Fruit fly (Drosophila melanogaster) whole organism, embryonic: ENCODE results near the gene CG32075.
A peak's percentile ranks its signal among the peaks of the same experiment; 100 is the strongest.

Source experiments
- Adf1 ChIP-seq: fragments of 200-800 bp; sonication (Bioruptor generic); IDR thresholded peaks from 2 replicates; pipeline ENCODE4 v1.3.6; 2022; ENCODE audit warnings: missing biosample characterization, missing genetic modification characterization
- BEAF-32 ChIP-seq: fragments of 200-800 bp; sonication (Bioruptor generic); optimal IDR thresholded peaks from 3 replicates; lab custom pipeline; 2017; ENCODE audit warnings: missing biosample characterization, missing genetic modification characterization, mild to moderate bottlenecking, moderate library complexity, missing genetic modification reagents
- CG10366 ChIP-seq: fragments of 200-800 bp; sonication (Bioruptor generic); IDR thresholded peaks from 2 replicates; pipeline ENCODE4 v1.3.6; 2022; ENCODE audit warnings: missing biosample characterization, missing genetic modification characterization
- CG10543 ChIP-seq: fragments of 200-800 bp; sonication (Bioruptor generic); optimal IDR thresholded peaks from 3 replicates; lab custom pipeline; 2017; ENCODE audit warnings: missing biosample characterization, mild to moderate bottlenecking, missing genetic modification characterization, moderate library complexity
- CG12391 ChIP-seq: fragments of 200-800 bp; sonication (Bioruptor generic); optimal IDR thresholded peaks from 3 replicates; lab custom pipeline; 2018; ENCODE audit warnings: missing biosample characterization, mild to moderate bottlenecking, missing genetic modification characterization, moderate library complexity
- CG13624 ChIP-seq: fragments of 200-800 bp; sonication (Bioruptor generic); optimal IDR thresholded peaks from 2 replicates; lab custom pipeline; 2016; ENCODE audit warnings: missing biosample characterization, missing genetic modification characterization
- CG14441 ChIP-seq: fragments of 200-800 bp; sonication (Bioruptor generic); IDR thresholded peaks from 2 replicates; pipeline ENCODE4 v1.3.6; 2022; ENCODE audit warnings: missing biosample characterization, missing genetic modification characterization
- CG15011 ChIP-seq: fragments of 200-800 bp; sonication (Bioruptor generic); optimal IDR thresholded peaks from 3 replicates; lab custom pipeline; 2018; ENCODE audit warnings: missing biosample characterization, mild to moderate bottlenecking, missing genetic modification characterization
- CG1602 ChIP-seq: fragments of 200-800 bp; sonication (Bioruptor generic); optimal IDR thresholded peaks from 3 replicates; lab custom pipeline; 2016; ENCODE audit warnings: missing biosample characterization, missing genetic modification characterization
- CG17829 ChIP-seq: fragments of 200-800 bp; optimal IDR thresholded peaks from 2 replicates; lab custom pipeline; 2019; ENCODE audit warnings: missing biosample characterization, mild to moderate bottlenecking, missing genetic modification characterization, moderate library complexity
- CG1792 ChIP-seq: fragments of 200-800 bp; sonication (Bioruptor generic); optimal IDR thresholded peaks from 2 replicates; lab custom pipeline; 2016; ENCODE audit warnings: missing biosample characterization, missing genetic modification characterization
- CG18619 ChIP-seq: fragments of 200-800 bp; sonication (Bioruptor generic); optimal IDR thresholded peaks from 3 replicates; lab custom pipeline; 2017; ENCODE audit warnings: missing biosample characterization, mild to moderate bottlenecking, missing genetic modification characterization
- CG2129 ChIP-seq: fragments of 200-800 bp; sonication (Bioruptor generic); IDR thresholded peaks from 2 replicates; pipeline ENCODE4 v1.3.6; 2022; ENCODE audit warnings: missing biosample characterization, missing genetic modification characterization; ENCODE audit not compliant: partially characterized antibody
- CG2202 ChIP-seq: fragments of 200-800 bp; sonication (Bioruptor generic); optimal IDR thresholded peaks from 2 replicates; lab custom pipeline; 2018; ENCODE audit warnings: missing biosample characterization, mild to moderate bottlenecking, missing genetic modification characterization
- CG2678 ChIP-seq: fragments of 200-800 bp; sonication (Bioruptor generic); optimal IDR thresholded peaks from 3 replicates; lab custom pipeline; 2019; ENCODE audit warnings: missing biosample characterization, mild to moderate bottlenecking, missing genetic modification characterization, moderate library complexity
- CG30431 ChIP-seq: fragments of 200-800 bp; sonication (Bioruptor generic); optimal IDR thresholded peaks from 2 replicates; lab custom pipeline; 2017; ENCODE audit warnings: missing biosample characterization, missing genetic modification characterization
- CG32772 ChIP-seq: fragments of 200-800 bp; sonication (Bioruptor generic); IDR thresholded peaks from 2 replicates; pipeline ENCODE4 v1.3.6; 2022; ENCODE audit warnings: missing biosample characterization, missing genetic modification characterization
- CG4854 ChIP-seq: fragments of 200-800 bp; sonication (Bioruptor generic); optimal IDR thresholded peaks from 2 replicates; lab custom pipeline; 2016; ENCODE audit warnings: missing biosample characterization, missing genetic modification characterization, inconsistent platforms
- CG6254 ChIP-seq: fragments of 200-800 bp; sonication (Bioruptor generic); optimal IDR thresholded peaks from 3 replicates; lab custom pipeline; 2017; ENCODE audit warnings: mild to moderate bottlenecking, missing biosample characterization, missing genetic modification reagents, missing genetic modification characterization
- CG8281 ChIP-seq: fragments of 200-800 bp; sonication (Bioruptor generic); optimal IDR thresholded peaks from 2 replicates; lab custom pipeline; 2018; ENCODE audit warnings: missing biosample characterization, mild to moderate bottlenecking, missing genetic modification characterization, moderate library complexity
- CkIIα-i1 ChIP-seq: fragments of 200-800 bp; sonication (Bioruptor generic); IDR thresholded peaks from 2 replicates; pipeline ENCODE4 v1.3.6; 2022; ENCODE audit warnings: missing biosample characterization, missing genetic modification characterization
- CrebB ChIP-seq: fragments of 200-800 bp; sonication (Bioruptor generic); optimal IDR thresholded peaks from 3 replicates; lab custom pipeline; 2018; ENCODE audit warnings: missing biosample characterization, mild to moderate bottlenecking, missing genetic modification characterization
- Ets65A ChIP-seq: fragments of 200-800 bp; sonication (Bioruptor generic); peaks from one replicate; lab custom pipeline; 2016; ENCODE audit warnings: missing biosample characterization, missing genetic modification characterization
- Gsc ChIP-seq: fragments of 200-800 bp; sonication (Bioruptor generic); IDR thresholded peaks from 2 replicates; pipeline ENCODE4 v1.3.6; 2022; ENCODE audit warnings: missing biosample characterization, missing genetic modification characterization
- Hand ChIP-seq: fragments of 200-800 bp; sonication (Bioruptor generic); optimal IDR thresholded peaks from 2 replicates; lab custom pipeline; 2017; ENCODE audit warnings: mild to moderate bottlenecking, missing biosample characterization, missing genetic modification reagents, missing genetic modification characterization
- HmgZ ChIP-seq: fragments of 200-800 bp; sonication (Bioruptor generic); optimal IDR thresholded peaks from 2 replicates; lab custom pipeline; 2018; ENCODE audit warnings: missing biosample characterization, mild to moderate bottlenecking, missing genetic modification characterization
- Hmx ChIP-seq: fragments of 200-800 bp; sonication (Bioruptor generic); optimal IDR thresholded peaks from 2 replicates; lab custom pipeline; 2016; ENCODE audit warnings: missing biosample characterization, missing genetic modification characterization
- Kr ChIP-seq: fragments of 200-800 bp; sonication (Bioruptor generic); optimal IDR thresholded peaks from 2 replicates; lab custom pipeline; 2017; ENCODE audit warnings: missing biosample characterization, mild to moderate bottlenecking, missing genetic modification characterization
- MESR4 ChIP-seq: fragments of 200-800 bp; sonication (Bioruptor generic); optimal IDR thresholded peaks from 2 replicates; lab custom pipeline; 2018; ENCODE audit warnings: missing biosample characterization, mild to moderate bottlenecking, missing genetic modification characterization, moderate library complexity
- NC2β ChIP-seq: fragments of 200-800 bp; sonication (Bioruptor generic); optimal IDR thresholded peaks from 2 replicates; lab custom pipeline; 2016; ENCODE audit warnings: missing biosample characterization, missing genetic modification characterization
- Oaz ChIP-seq: fragments of 200-800 bp; sonication (Bioruptor generic); IDR thresholded peaks from 2 replicates; pipeline ENCODE4 v1.3.6; 2022; ENCODE audit warnings: missing biosample characterization, missing genetic modification characterization
- Scr ChIP-seq: fragments of 200-800 bp; sonication (Bioruptor generic); IDR thresholded peaks from 2 replicates; pipeline ENCODE4 v1.3.6; 2022; ENCODE audit warnings: missing biosample characterization, missing genetic modification characterization; ENCODE audit not compliant: partially characterized antibody
- YL-1 ChIP-seq: fragments of 200-800 bp; sonication (Bioruptor generic); optimal IDR thresholded peaks from 3 replicates; lab custom pipeline; 2017; ENCODE audit warnings: missing biosample characterization, mild to moderate bottlenecking, missing genetic modification characterization
- caup ChIP-seq: fragments of 200-800 bp; sonication (Bioruptor generic); optimal IDR thresholded peaks from 3 replicates; lab custom pipeline; 2017; ENCODE audit warnings: missing biosample characterization, mild to moderate bottlenecking, missing genetic modification characterization, moderate library complexity; ENCODE audit not compliant: severe bottlenecking
- chif ChIP-seq, 2 experiments: fragments of 200-800 bp; sonication (Bioruptor generic); optimal IDR thresholded peaks; 3 replicates each; lab custom pipeline; 2016; ENCODE audit warnings: missing biosample characterization in 2 of 2, missing genetic modification characterization in 2 of 2
- exex ChIP-seq: fragments of 200-800 bp; sonication (Bioruptor generic); optimal IDR thresholded peaks from 4 replicates; lab custom pipeline; 2018; ENCODE audit warnings: missing biosample characterization, mild to moderate bottlenecking, missing genetic modification characterization, moderate library complexity
- fd3F ChIP-seq: fragments of 200-800 bp; sonication (Bioruptor generic); optimal IDR thresholded peaks from 2 replicates; lab custom pipeline; 2018; ENCODE audit warnings: missing biosample characterization, mild to moderate bottlenecking, missing genetic modification characterization, moderate library complexity
- grau ChIP-seq: fragments of 200-800 bp; optimal IDR thresholded peaks from 3 replicates; lab custom pipeline; 2019; ENCODE audit warnings: missing biosample characterization, mild to moderate bottlenecking, missing genetic modification characterization, moderate library complexity
- lmd ChIP-seq: fragments of 200-800 bp; sonication (Bioruptor generic); IDR thresholded peaks from 2 replicates; pipeline ENCODE4 v1.3.6; 2022; ENCODE audit warnings: missing biosample characterization, missing genetic modification characterization
- luna ChIP-seq: fragments of 200-800 bp; sonication (Bioruptor generic); optimal IDR thresholded peaks from 2 replicates; lab custom pipeline; 2016; ENCODE audit warnings: missing biosample characterization, missing genetic modification characterization
- nau ChIP-seq: fragments of 200-800 bp; sonication (Bioruptor generic); optimal IDR thresholded peaks from 3 replicates; lab custom pipeline; 2017; ENCODE audit warnings: missing biosample characterization, mild to moderate bottlenecking, missing genetic modification characterization, missing genetic modification reagents
- onecut ChIP-seq: fragments of 200-800 bp; sonication (Bioruptor generic); IDR thresholded peaks from 2 replicates; pipeline ENCODE4 v1.3.6; 2022; ENCODE audit warnings: missing biosample characterization, missing genetic modification characterization
- pb ChIP-seq: fragments of 200-800 bp; sonication (Bioruptor generic); optimal IDR thresholded peaks from 3 replicates; lab custom pipeline; 2016; ENCODE audit warnings: missing biosample characterization, missing genetic modification characterization
- peb ChIP-seq: fragments of 200-800 bp; sonication (Bioruptor generic); IDR thresholded peaks from 2 replicates; pipeline ENCODE4 v1.3.6; 2022; ENCODE audit warnings: missing biosample characterization, missing genetic modification characterization
- pho ChIP-seq: fragments of 200-800 bp; sonication (Bioruptor generic); optimal IDR thresholded peaks from 2 replicates; lab custom pipeline; 2016; ENCODE audit warnings: missing biosample characterization, missing genetic modification characterization
- sob ChIP-seq: fragments of 200-800 bp; sonication (Bioruptor generic); IDR thresholded peaks from 2 replicates; pipeline ENCODE4 v1.3.6; 2022; ENCODE audit warnings: missing biosample characterization, missing genetic modification characterization
- tio ChIP-seq: fragments of 200-800 bp; sonication (Bioruptor generic); optimal IDR thresholded peaks from 2 replicates; lab custom pipeline; 2017; ENCODE audit warnings: missing biosample characterization, missing genetic modification characterization, inconsistent platforms
- tx ChIP-seq: fragments of 200-800 bp; sonication (Bioruptor generic); optimal IDR thresholded peaks from 2 replicates; lab custom pipeline; 2016; ENCODE audit warnings: missing biosample characterization, missing genetic modification characterization
- vvl ChIP-seq: fragments of 200-800 bp; sonication (Bioruptor generic); IDR thresholded peaks from 2 replicates; pipeline ENCODE4 v1.3.6; 2022; ENCODE audit warnings: missing biosample characterization, missing genetic modification characterization

CG32075 gene

dm6 chr3L:11097982-11098663, 33.4 kb upstream of the CG32075 start, which contains the start of the genes Irbp18 and APP-BP1 (continued):
- peak; percentile 83 for TF ChIP-seq peb (GFP tag; lab: Robert Waterston, UW)
- TF ChIP-seq caup (GFP tag; lab: Kevin White, UChicago) = peak; percentile 95
- TF ChIP-seq Oaz (GFP tag; lab: Robert Waterston, UW) = peak; percentile 70
- peak; percentile 91 for TF ChIP-seq fd3F
- peak; percentile 96 for TF ChIP-seq pho (GFP tag; lab: Kevin White, UChicago)
- peak; percentile 91 for TF ChIP-seq grau (tag; lab: Kevin White, UChicago)
- TF ChIP-seq exex (tag; lab: Kevin White, UChicago) = peak; percentile 72
- TF ChIP-seq CG13624 = peak; percentile 95
- TF ChIP-seq vvl = peak; percentile 89
- peak; percentile 83 for TF ChIP-seq CrebB (tag; lab: Kevin White, UChicago)
- peak; percentile 93 for TF ChIP-seq CG10543 (GFP tag; lab: Kevin White, UChicago)
- TF ChIP-seq CG2129 = no peak
- peak; percentile 96 for TF ChIP-seq HmgZ (tag; lab: Kevin White, UChicago)
- peak; percentile 92 for TF ChIP-seq nau
- TF ChIP-seq CG4854 (GFP tag; lab: Kevin White, UChicago) = peak; percentile 95
- TF ChIP-seq CG1792 (GFP tag; lab: Kevin White, UChicago) = peak; percentile 91
- TF ChIP-seq Adf1 (GFP tag; lab: Robert Waterston, UW) = peak; percentile 72
- TF ChIP-seq chif (GFP tag; optimal IDR thresholded peaks at IDR 0.05; lab: Kevin White, UChicago) = peak; percentile 84 to 95
- peak; percentile 95 for TF ChIP-seq CG2678 (tag; lab: Kevin White, UChicago)
- TF ChIP-seq CG8281 (tag; lab: Kevin White, UChicago) = peak; percentile 79
- peak; percentile 91 for TF ChIP-seq luna (GFP tag; lab: Kevin White, UChicago)
- TF ChIP-seq tio = peak; percentile 98
- TF ChIP-seq NC2β (GFP tag; lab: Kevin White, UChicago) = peak; percentile 93
- peak; percentile 95 for TF ChIP-seq CG18619
- TF ChIP-seq CG2202 (tag; lab: Kevin White, UChicago) = peak; percentile 83
- TF ChIP-seq pb (GFP tag; lab: Kevin White, UChicago) = peak; percentile 81
- peak; percentile 58; the same call in 1 of the 2 replicates for TF ChIP-seq Gsc
- TF ChIP-seq BEAF-32 (GFP tag; lab: Kevin White, UChicago) = peak; percentile 46
- peak; percentile 65 for TF ChIP-seq onecut
- no peak for TF ChIP-seq Scr
- TF ChIP-seq Hmx (GFP tag; lab: Kevin White, UChicago) = peak; percentile 93
- TF ChIP-seq CG12391 (tag; lab: Kevin White, UChicago) = peak; percentile 96
- TF ChIP-seq CG10366 (GFP tag; lab: Robert Waterston, UW) = peak; percentile 84
- peak; percentile 86 for TF ChIP-seq CG32772 (GFP tag; lab: Robert Waterston, UW)
- TF ChIP-seq sob (GFP tag; lab: Robert Waterston, UW) = peak; percentile 92
- peak; percentile 84 for TF ChIP-seq CG6254
- 0 out of 2 replicates have a peak, but pooled peaks have one; percentile 31 for TF ChIP-seq CkIIα-i1
- peak; percentile 91 for TF ChIP-seq CG17829 (tag; lab: Kevin White, UChicago)
- TF ChIP-seq tx (GFP tag; lab: Kevin White, UChicago) = peak; percentile 92
- TF ChIP-seq CG15011 (GFP tag; lab: Kevin White, UChicago) = peak; percentile 91
- TF ChIP-seq CG14441 = peak; percentile 87
- peak; percentile 84 for TF ChIP-seq Hand
- TF ChIP-seq CG1602 (GFP tag; lab: Kevin White, UChicago) = peak; percentile 94
- TF ChIP-seq lmd = peak; percentile 86
- no peak for TF ChIP-seq Kr (GFP tag; lab: Kevin White, UChicago)
- TF ChIP-seq YL-1 = peak; percentile 88
- peak; percentile 31 for TF ChIP-seq MESR4 (GFP tag; lab: Kevin White, UChicago)
- peak; percentile 94 for TF ChIP-seq CG30431 (GFP tag; lab: Kevin White, UChicago)
- peak; percentile 99 for TF ChIP-seq Ets65A (GFP tag; lab: Kevin White, UChicago)
